Fruit fly (Drosophila melanogaster): ENCODE data around the gene Cyp4c3.

The Cyp4c3 gene

dm6 chr3R:30855176-30855575, 38.7 kb upstream of the Cyp4c3 start (continued):
- TF ChIP-seq Ssrp (tag; optimal IDR thresholded peaks at IDR 0.05) (no peak), CG3995 (GFP tag; optimal IDR thresholded peaks at IDR 0.05) (no peak), jumu (GFP tag; optimal IDR thresholded peaks at IDR 0.05) (no peak), CG9215 (GFP tag; IDR thresholded peaks at IDR 0.05) (no peak), tll (GFP tag; optimal IDR thresholded peaks at IDR 0.05) (peak in 1 of 2 experiments; percentile 84), CG15601 (tag; optimal IDR thresholded peaks at IDR 0.05) (no peak), emc (GFP tag; optimal IDR thresholded peaks at IDR 0.05) (no peak), Nf-YA (GFP tag; IDR thresholded peaks at IDR 0.05) (no peak), shn (GFP tag; optimal IDR thresholded peaks at IDR 0.05) (no peak), CG9437 (GFP tag; optimal IDR thresholded peaks at IDR 0.05) (no peak), cwo (GFP tag; optimal IDR thresholded peaks at IDR 0.05) (no peak), CG9932 (GFP tag; IDR thresholded peaks at IDR 0.05) (no peak), CG33557 (GFP tag; optimal IDR thresholded peaks at IDR 0.05) (no peak), bsh (GFP tag; optimal IDR thresholded peaks at IDR 0.05) (no peak), dmrt99B (tag; optimal IDR thresholded peaks at IDR 0.05) (no peak), CG7556 (GFP tag; optimal IDR thresholded peaks at IDR 0.05) (no peak), Side (GFP tag; optimal IDR thresholded peaks at IDR 0.05) (no peak), CG6654 (GFP tag; optimal IDR thresholded peaks at IDR 0.05) (no peak), dan (GFP tag; IDR thresholded peaks at IDR 0.05) (no peak), Nf-YB (GFP tag; optimal IDR thresholded peaks at IDR 0.05) (peak; percentile 40), CG10654 (GFP tag; optimal IDR thresholded peaks at IDR 0.05) (no peak), CG12391 (tag; optimal IDR thresholded peaks at IDR 0.05) (no peak), CG18599 (GFP tag; optimal IDR thresholded peaks at IDR 0.05) (no peak), lbe (GFP tag; optimal IDR thresholded peaks at IDR 0.05) (no peak), E2f1 (GFP tag; IDR thresholded peaks at IDR 0.05) (no peak), sens-2 (GFP tag; IDR thresholded peaks at IDR 0.05) (no peak), ttk (GFP tag; IDR thresholded peaks at IDR 0.05) (no peak)

dm6 chr3R:30856596-30856995, 37.2 kb upstream of the Cyp4c3 start:
- peak in 1 of 2 experiments; percentile 99 for TF ChIP-seq tll (GFP tag; optimal IDR thresholded peaks at IDR 0.05)
- no peak for TF ChIP-seq CHES-1-like (GFP tag; optimal IDR thresholded peaks at IDR 0.05)

- TF ChIP-seq tll (GFP tag; optimal IDR thresholded peaks at IDR 0.05) (peak in 1 of 2 experiments; percentile 76), CG17802 (tag; optimal IDR thresholded peaks at IDR 0.05) (no peak), CG11723 (GFP tag; optimal IDR thresholded peaks at IDR 0.05) (no peak), CG12942 (GFP tag; optimal IDR thresholded peaks at IDR 0.05) (no peak), Meics (GFP tag; optimal IDR thresholded peaks at IDR 0.05) (peak; percentile 8), otp (GFP tag; IDR thresholded peaks at IDR 0.05) (no peak), CG10431 (GFP tag; optimal IDR thresholded peaks at IDR 0.05) (peak; percentile 65), CG14710 (tag; optimal IDR thresholded peaks at IDR 0.05) (peak; percentile 4), Camta (GFP tag; optimal IDR thresholded peaks at IDR 0.05) (no peak), jigr1 (GFP tag; IDR thresholded peaks at IDR 0.05) (no peak), CG1832 (GFP tag; optimal IDR thresholded peaks at IDR 0.05) (peak; percentile 20), CG17912 (GFP tag; optimal IDR thresholded peaks at IDR 0.05) (no peak), jumu (GFP tag; optimal IDR thresholded peaks at IDR 0.05) (peak; percentile 9), CG8388 (GFP tag; optimal IDR thresholded peaks at IDR 0.05) (peak; percentile 12), CG6813 (GFP tag; optimal IDR thresholded peaks at IDR 0.05) (peak; percentile 17), al (GFP tag; IDR thresholded peaks at IDR 0.05) (no peak), CG6689 (GFP tag; IDR thresholded peaks at IDR 0.05) (0 out of 2 replicates have a peak, but pooled peaks have one; percentile 26), tgo (GFP tag; IDR thresholded peaks at IDR 0.05) (0 out of 3 replicates have a peak, but pooled peaks have one; percentile 21), CG11696 (GFP tag; IDR thresholded peaks at IDR 0.05) (no peak), org-1 (GFP tag; optimal IDR thresholded peaks at IDR 0.05) (peak; percentile 10), dmrt11E (tag; optimal IDR thresholded peaks at IDR 0.05) (peak; percentile 10), Spps (tag; optimal IDR thresholded peaks at IDR 0.05) (no peak)
Observed at dm6 chr3R:30859901-30860560, 33.8 kb upstream of the Cyp4c3 start.
